Worm (Caenorhabditis elegans) whole organism, L1 larva: ENCODE measurements around the gene bud-13.

Source experiments
- C04F5.9 ChIP-seq: sonication (generic microtip); optimal IDR thresholded peaks from 2 replicates; lab custom pipeline; 2016; ENCODE audit warnings: missing genetic modification characterization, missing compliant biosample characterization
- C34B4.2 ChIP-seq: sonication (generic microtip); optimal IDR thresholded peaks from 2 replicates; lab custom pipeline; 2017; ENCODE audit warnings: mild to moderate bottlenecking, missing genetic modification characterization, missing compliant biosample characterization
- F16B12.6 ChIP-seq: fragments of 150-350 bp; optimal IDR thresholded peaks from 2 replicates; lab custom pipeline; 2014; ENCODE audit warnings: missing biosample characterization, missing genetic modification characterization
- aha-1 ChIP-seq: fragments of 150-350 bp; optimal IDR thresholded peaks from 2 replicates; lab custom pipeline; 2014; ENCODE audit warnings: missing biosample characterization, missing genetic modification characterization
- aly-2 ChIP-seq: fragments of 150-350 bp; optimal IDR thresholded peaks from 2 replicates; lab custom pipeline; 2014; ENCODE audit warnings: missing biosample characterization, missing genetic modification characterization
- ama-1 ChIP-seq: fragments of 150-350 bp; optimal IDR thresholded peaks from 2 replicates; lab custom pipeline; 2014
- blmp-1 ChIP-seq: fragments of 150-350 bp; optimal IDR thresholded peaks from 2 replicates; lab custom pipeline; 2014; ENCODE audit warnings: missing biosample characterization, missing genetic modification characterization
- ceh-8 ChIP-seq: fragments of 200-800 bp; sonication (Bioruptor generic); optimal IDR thresholded peaks from 2 replicates; lab custom pipeline; 2018; ENCODE audit warnings: mild to moderate bottlenecking, missing genetic modification characterization, moderate library complexity, missing compliant biosample characterization
- ceh-82 ChIP-seq, 3 experiments: fragments of 150-350 bp in 1 of 3; sonication (generic microtip) in 2 of 3; optimal IDR thresholded peaks; 2 replicates each; lab custom pipeline; 2014 to 2017; ENCODE audit warnings: missing biosample characterization in 3 of 3, missing genetic modification characterization in 3 of 3
- ceh-88 ChIP-seq: fragments of 200-800 bp; sonication (Bioruptor generic); IDR thresholded peaks from 2 replicates; pipeline ENCODE4 v1.3.6; 2022; ENCODE audit warnings: missing genetic modification characterization, missing compliant biosample characterization
- ces-1 ChIP-seq: fragments of 150-350 bp; optimal IDR thresholded peaks from 2 replicates; lab custom pipeline; 2014; ENCODE audit warnings: missing biosample characterization, missing genetic modification reagents, missing genetic modification characterization
- dpl-1 ChIP-seq, 3 experiments: fragments of 150-350 bp in 2 of 3; sonication (generic microtip) in 1 of 3; optimal IDR thresholded peaks; 2 replicates each; lab custom pipeline; 2014 to 2017; ENCODE audit warnings: missing biosample characterization in 3 of 3, missing genetic modification characterization in 3 of 3, missing genetic modification reagents in 3 of 3
- efl-3 ChIP-seq: fragments of 200-800 bp; sonication (Bioruptor generic); optimal IDR thresholded peaks from 2 replicates; lab custom pipeline; 2018; ENCODE audit warnings: mild to moderate bottlenecking, missing genetic modification characterization, missing compliant biosample characterization
- elt-2 ChIP-seq: sonication (generic microtip); optimal IDR thresholded peaks from 2 replicates; lab custom pipeline; 2016; ENCODE audit warnings: missing genetic modification characterization, mild to moderate bottlenecking, inconsistent platforms, missing compliant biosample characterization, missing genetic modification reagents
- elt-3 ChIP-seq, 6 experiments: fragments of 150-350 bp in 1 of 6; sonication (generic microtip); optimal IDR thresholded peaks; 2 replicates each; lab custom pipeline; 2017 to 2018; ENCODE audit warnings: missing biosample characterization in 6 of 6, missing genetic modification characterization in 6 of 6, inconsistent platforms in 1 of 6
- fkh-8 ChIP-seq: sonication (generic microtip); optimal IDR thresholded peaks from 2 replicates; lab custom pipeline; 2016; ENCODE audit warnings: mild to moderate bottlenecking, missing genetic modification characterization, missing compliant biosample characterization
- hpl-2 ChIP-seq: fragments of 150-350 bp; optimal IDR thresholded peaks from 2 replicates; lab custom pipeline; 2014; ENCODE audit warnings: missing biosample characterization, missing genetic modification reagents, missing genetic modification characterization
- irx-1 ChIP-seq: sonication (generic microtip); optimal IDR thresholded peaks from 2 replicates; lab custom pipeline; 2016; ENCODE audit warnings: missing genetic modification characterization, missing compliant biosample characterization
- isw-1 ChIP-seq: fragments of 200-800 bp; sonication (Bioruptor generic); IDR thresholded peaks from 2 replicates; pipeline ENCODE4 v1.3.6; 2022; ENCODE audit warnings: missing genetic modification characterization, missing compliant biosample characterization
- jun-1 ChIP-seq: fragments of 150-350 bp; optimal IDR thresholded peaks from 2 replicates; lab custom pipeline; 2014; ENCODE audit warnings: missing biosample characterization, missing genetic modification reagents, missing genetic modification characterization
- lin-15B ChIP-seq: fragments of 150-350 bp; sonication (generic microtip); optimal IDR thresholded peaks from 3 replicates; lab custom pipeline; 2014; ENCODE audit warnings: missing biosample characterization, missing genetic modification characterization
- lin-39 ChIP-seq: fragments of 150-350 bp; optimal IDR thresholded peaks from 2 replicates; lab custom pipeline; 2014; ENCODE audit warnings: missing biosample characterization, missing genetic modification reagents, missing genetic modification characterization
- lir-3 ChIP-seq: sonication (generic microtip); optimal IDR thresholded peaks from 2 replicates; lab custom pipeline; 2016; ENCODE audit warnings: mild to moderate bottlenecking, missing genetic modification characterization, moderate library complexity, missing compliant biosample characterization; ENCODE audit not compliant: poor library complexity
- lsy-2 ChIP-seq, 2 experiments: fragments of 150-350 bp; optimal IDR thresholded peaks; 2 replicates each; lab custom pipeline; 2014; ENCODE audit warnings: missing biosample characterization in 2 of 2, missing genetic modification characterization in 2 of 2
- mdl-1 ChIP-seq, 2 experiments: fragments of 150-350 bp; optimal IDR thresholded peaks; 2 replicates each; lab custom pipeline; 2014 to 2017; ENCODE audit warnings: missing biosample characterization in 2 of 2, missing genetic modification characterization in 2 of 2, inconsistent platforms in 1 of 2
- nhr-11 ChIP-seq: fragments of 150-350 bp; optimal IDR thresholded peaks from 2 replicates; lab custom pipeline; 2014; ENCODE audit warnings: missing biosample characterization, missing genetic modification characterization
- nhr-20 ChIP-seq: sonication (generic microtip); optimal IDR thresholded peaks from 2 replicates; lab custom pipeline; 2016; ENCODE audit warnings: mild to moderate bottlenecking, missing genetic modification characterization, missing compliant biosample characterization
- nhr-28 ChIP-seq: fragments of 150-350 bp; optimal IDR thresholded peaks from 2 replicates; lab custom pipeline; 2014; ENCODE audit warnings: missing biosample characterization, missing genetic modification characterization
- nhr-47 ChIP-seq: sonication (generic microtip); optimal IDR thresholded peaks from 2 replicates; lab custom pipeline; 2016; ENCODE audit warnings: mild to moderate bottlenecking, missing genetic modification characterization, moderate library complexity, missing compliant biosample characterization
- nhr-76 ChIP-seq: sonication (generic microtip); optimal IDR thresholded peaks from 2 replicates; lab custom pipeline; 2017; ENCODE audit warnings: missing biosample characterization, missing genetic modification characterization
- nhr-77 ChIP-seq: fragments of 150-350 bp; optimal IDR thresholded peaks from 2 replicates; lab custom pipeline; 2014; ENCODE audit warnings: missing biosample characterization, missing genetic modification characterization
- nhr-84 ChIP-seq: sonication (generic microtip); optimal IDR thresholded peaks from 2 replicates; lab custom pipeline; 2017; ENCODE audit warnings: missing biosample characterization, missing genetic modification characterization
- nhr-85 ChIP-seq: sonication (generic microtip); peaks from one replicate; lab custom pipeline; 2016; ENCODE audit warnings: missing genetic modification characterization, inconsistent platforms, missing compliant biosample characterization
- pag-3 ChIP-seq: sonication (generic microtip); optimal IDR thresholded peaks from 2 replicates; lab custom pipeline; 2017; ENCODE audit warnings: missing genetic modification characterization, mild to moderate bottlenecking, missing compliant biosample characterization, antibody characterized with exemption, borderline replicate concordance; ENCODE audit not compliant: insufficient read depth
- rnt-1 ChIP-seq: sonication (generic microtip); optimal IDR thresholded peaks from 2 replicates; lab custom pipeline; 2016; ENCODE audit warnings: mild to moderate bottlenecking, missing genetic modification characterization, moderate library complexity, missing compliant biosample characterization
- snpc-4 ChIP-seq: fragments of 150-350 bp; optimal IDR thresholded peaks from 2 replicates; lab custom pipeline; 2014; ENCODE audit warnings: missing biosample characterization, missing genetic modification characterization
- sup-37 ChIP-seq: fragments of 200-800 bp; sonication (Bioruptor generic); optimal IDR thresholded peaks from 2 replicates; lab custom pipeline; 2018; ENCODE audit warnings: mild to moderate bottlenecking, missing genetic modification characterization, missing compliant biosample characterization
- swsn-7 ChIP-seq: sonication (generic microtip); optimal IDR thresholded peaks from 2 replicates; lab custom pipeline; 2016; ENCODE audit warnings: missing genetic modification characterization, missing compliant biosample characterization
- unc-130 ChIP-seq: fragments of 150-350 bp; optimal IDR thresholded peaks from 2 replicates; lab custom pipeline; 2017; ENCODE audit warnings: missing biosample characterization, missing genetic modification characterization, inconsistent platforms
- xbp-1 ChIP-seq: sonication (generic microtip); optimal IDR thresholded peaks from 2 replicates; lab custom pipeline; 2016; ENCODE audit warnings: missing genetic modification characterization, missing compliant biosample characterization
- zag-1 ChIP-seq: fragments of 150-350 bp; optimal IDR thresholded peaks from 2 replicates; lab custom pipeline; 2014; ENCODE audit warnings: missing biosample characterization, missing genetic modification characterization
- ztf-4 ChIP-seq: fragments of 150-350 bp; optimal IDR thresholded peaks from 2 replicates; lab custom pipeline; 2014; ENCODE audit warnings: missing biosample characterization, missing genetic modification characterization

Gene bud-13

DNA sequence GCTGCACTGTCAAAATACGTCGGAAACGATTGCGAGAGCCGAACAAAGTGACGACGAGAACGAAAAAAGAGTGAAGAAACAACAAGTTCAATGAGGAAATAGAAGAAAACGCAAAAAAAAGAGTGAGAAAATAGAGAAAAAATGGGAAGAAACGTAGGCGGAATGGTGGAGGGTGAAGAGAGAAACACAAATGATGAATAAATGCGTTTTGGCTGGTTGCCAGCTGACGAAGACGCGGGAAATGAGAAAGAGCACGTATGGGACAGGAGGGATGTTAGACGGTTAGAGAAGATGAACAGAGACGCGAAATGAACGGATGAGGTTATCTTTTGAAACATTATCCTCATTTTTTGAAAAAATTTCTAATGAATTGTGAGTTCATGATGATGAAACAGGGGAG is 17.4 kb upstream of the bud-13 start (continued):
- TF ChIP-seq aly-2 (tag; lab: Kevin White, UChicago) (no peak), rnt-1 (tag; lab: Kevin White, UChicago) (peak; percentile 49), snpc-4 (tag; lab: Kevin White, UChicago) (no peak), nhr-84 (tag; lab: Kevin White, UChicago) (no peak), mdl-1 (tag; optimal IDR thresholded peaks at IDR 0.05; lab: Kevin White, UChicago) (peak in 1 of 2 experiments; percentile 62), F16B12.6 (peak; percentile 20), hpl-2 (GFP tag; lab: Kevin White, UChicago) (no peak), efl-3 (GFP tag; lab: Kevin White, UChicago) (no peak), irx-1 (tag; lab: Kevin White, UChicago) (peak; percentile 56), sup-37 (GFP tag; lab: Kevin White, UChicago) (no peak), C04F5.9 (tag; lab: Kevin White, UChicago) (no peak), nhr-85 (peak; percentile 80), ceh-88 (GFP tag; lab: Robert Waterston, UW) (0 out of 2 replicates have a peak, but pooled peaks have one; percentile 28), lir-3 (no peak), fkh-8 (tag; lab: Kevin White, UChicago) (peak; percentile 59), unc-130 (tag; lab: Kevin White, UChicago) (no peak), zag-1 (tag; lab: Kevin White, UChicago) (no peak), lsy-2 (tag; optimal IDR thresholded peaks at IDR 0.05; lab: Kevin White, UChicago) (peak; percentile 60 to 79), ces-1 (GFP tag; lab: Kevin White, UChicago) (no peak), nhr-28 (tag; lab: Kevin White, UChicago) (no peak), elt-3 (tag; optimal IDR thresholded peaks at IDR 0.05; lab: Kevin White, UChicago) (peak in 2 of 6 experiments; percentile 23 to 42), lin-39 (no peak), ceh-8 (GFP tag; lab: Kevin White, UChicago) (no peak), nhr-76 (no peak), ceh-82 (tag; optimal IDR thresholded peaks at IDR 0.05; lab: Kevin White, UChicago) (peak in 2 of 3 experiments; percentile 57 to 77), nhr-20 (tag; lab: Kevin White, UChicago) (peak; percentile 67), jun-1 (tag; lab: Kevin White, UChicago) (no peak), nhr-47 (tag; lab: Kevin White, UChicago) (peak; percentile 50), isw-1 (GFP tag; lab: Robert Waterston, UW) (peak; percentile 9; the same call in 1 of the 2 replicates), lin-15B (tag; lab: Kevin White, UChicago) (peak; percentile 34), swsn-7 (tag; lab: Kevin White, UChicago) (peak; percentile 60), ztf-4 (tag; lab: Kevin White, UChicago) (peak; percentile 37), dpl-1 (GFP tag; optimal IDR thresholded peaks at IDR 0.05; lab: Kevin White, UChicago) (peak; percentile 44 to 55 (median 47)), pag-3 (no peak), aha-1 (tag; lab: Kevin White, UChicago) (no peak), C34B4.2 (no peak), nhr-77 (peak; percentile 82)

DNA sequence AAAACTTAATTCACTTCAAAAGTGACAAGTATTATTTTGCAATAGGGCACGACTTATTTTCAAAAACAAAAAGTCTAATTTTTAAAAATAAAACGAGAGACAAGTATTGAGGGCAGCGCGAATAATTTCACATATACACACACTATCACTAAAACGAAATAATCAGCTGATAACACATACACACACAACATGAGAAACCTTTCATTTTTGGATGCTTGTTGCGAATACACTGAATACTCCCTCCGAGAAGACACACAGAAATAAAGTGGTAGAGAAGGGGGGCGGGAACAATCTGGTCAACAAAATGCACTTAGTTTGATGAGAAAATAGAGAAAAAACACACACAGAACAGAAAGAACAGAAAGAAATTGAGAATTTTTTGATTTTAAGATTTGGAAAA is 16.9 kb upstream of the bud-13 start:
- no peak for TF ChIP-seq xbp-1 (tag; lab: Kevin White, UChicago)
- TF ChIP-seq blmp-1 (tag; lab: Kevin White, UChicago): peak; percentile 51
- TF ChIP-seq ama-1: no peak
- no peak for TF ChIP-seq nhr-11 (tag; lab: Kevin White, UChicago)
- no peak for TF ChIP-seq pag-3
- no peak for TF ChIP-seq sup-37 (GFP tag; lab: Kevin White, UChicago)
- TF ChIP-seq C34B4.2: no peak
- peak; percentile 7 for TF ChIP-seq elt-2 (tag; lab: Kevin White, UChicago)
- TF ChIP-seq nhr-77: no peak
